Worm (Caenorhabditis elegans): ENCODE measurements around the gene F38E9.1.

DNA sequence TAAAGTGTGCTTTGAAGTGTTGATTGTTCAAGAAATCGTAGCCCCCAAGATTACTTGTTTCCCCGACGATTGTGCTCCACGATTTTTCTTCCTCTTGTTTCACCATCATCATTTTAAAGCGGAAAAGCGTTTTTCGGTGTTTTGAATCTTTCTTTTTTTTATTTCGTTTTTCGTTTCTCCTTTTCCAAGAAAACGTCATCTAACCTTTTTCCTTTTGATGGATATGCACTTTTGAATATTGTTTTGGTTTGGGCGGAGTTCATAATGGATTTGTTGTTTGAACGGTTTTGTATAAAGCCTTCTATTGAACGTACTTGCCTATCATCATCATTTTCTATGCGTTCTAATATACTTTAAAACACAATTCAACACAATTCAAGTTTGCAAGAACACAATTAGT, 38.7 kb upstream of the F38E9.1 start, which contains the start of gene F38E9.6:
- no peak for TF ChIP-seq unc-86 (tag; optimal IDR thresholded peaks at IDR 0.05)
- no peak for TF ChIP-seq lir-3 (tag; optimal IDR thresholded peaks at IDR 0.05; ENCODE audit: poor library complexity)
- TF ChIP-seq ceh-82 (tag; optimal IDR thresholded peaks at IDR 0.05) = no peak
- TF ChIP-seq sptf-1 (tag; optimal IDR thresholded peaks at IDR 0.05) = no peak
- no peak for TF ChIP-seq nhr-19 (GFP tag; conservative IDR thresholded peaks at IDR 0.05)
- TF ChIP-seq ztf-11 (tag; optimal IDR thresholded peaks at IDR 0.05) = no peak
- no peak for TF ChIP-seq zag-1 (tag; optimal IDR thresholded peaks at IDR 0.05)
